Worm (Caenorhabditis elegans) whole organism, L4/young adult: ENCODE measurements around the gene Y40H7A.4.

ENCODE experiments used
- W03F9.2 ChIP-seq: fragments of 150-350 bp; optimal IDR thresholded peaks from 2 replicates; lab custom pipeline; 2014; ENCODE audit warnings: missing biosample characterization, missing genetic modification characterization
- him-1 ChIP-seq: sonication (generic microtip); optimal IDR thresholded peaks from 2 replicates; lab custom pipeline; 2016; ENCODE audit warnings: missing genotype, missing genetic modification reagents, missing genetic modification characterization, missing compliant biosample characterization

DNA sequence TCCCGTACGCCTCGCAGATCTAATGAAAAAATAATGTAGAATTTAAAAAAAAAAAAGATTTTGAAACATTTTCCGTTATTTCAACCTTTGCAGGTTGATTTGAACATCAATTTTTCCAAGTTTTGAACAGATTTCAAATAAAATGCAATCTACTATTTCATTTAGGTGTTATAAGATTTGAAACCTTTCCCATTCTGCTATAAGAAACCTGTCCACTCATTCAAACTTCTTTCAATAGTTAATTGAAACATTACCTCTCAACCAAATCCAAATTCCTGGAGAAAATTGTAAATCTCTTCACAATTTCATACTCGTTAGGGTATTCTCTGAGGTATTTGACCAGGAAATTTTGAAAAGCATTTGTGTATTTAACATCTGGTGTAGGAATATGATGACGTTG is 39.4 kb upstream of the Y40H7A.4 start:
- TF ChIP-seq W03F9.2 (tag; lab: Kevin White, UChicago): no peak
- TF ChIP-seq him-1 (tag; lab: Kevin White, UChicago): no peak
